Fruit fly (Drosophila melanogaster): ENCODE measurements around the gene indra.

Gene indra

dm6 chr3L:1368201-1368617 is 26.0 kb upstream of the indra start (continued):
- peak; percentile 57 for TF ChIP-seq eyg (GFP tag; optimal IDR thresholded peaks at IDR 0.05)
- no peak for TF ChIP-seq zf30C (GFP tag; optimal IDR thresholded peaks at IDR 0.05)
- peak; percentile 79 for TF ChIP-seq CG11093 (GFP tag; IDR thresholded peaks at IDR 0.05)
- peak; percentile 89 for TF ChIP-seq lmd (GFP tag; IDR thresholded peaks at IDR 0.05)
- peak; percentile 33 for TF ChIP-seq Asciz (GFP tag; optimal IDR thresholded peaks at IDR 0.05)
- TF ChIP-seq CG6683 (GFP tag; optimal IDR thresholded peaks at IDR 0.05) = peak; percentile 66
- TF ChIP-seq CG10321 (GFP tag; IDR thresholded peaks at IDR 0.05) = no peak; the same call in 1 of the 2 replicates
- peak; percentile 92 for TF ChIP-seq CG9727 (GFP tag; optimal IDR thresholded peaks at IDR 0.05)
- peak; percentile 80 for TF ChIP-seq peb (GFP tag; IDR thresholded peaks at IDR 0.05)
- peak; percentile 44 for TF ChIP-seq run (tag; optimal IDR thresholded peaks at IDR 0.05)
- peak; percentile 63 for TF ChIP-seq HmgZ (tag; optimal IDR thresholded peaks at IDR 0.05)
- TF ChIP-seq ems (GFP tag; optimal IDR thresholded peaks at IDR 0.05) = peak; percentile 76
- TF ChIP-seq CG13296 (GFP tag; optimal IDR thresholded peaks at IDR 0.05) = peak; percentile 61
- no peak for TF ChIP-seq wek (GFP tag; optimal IDR thresholded peaks at IDR 0.05)
- peak; percentile 33 for TF ChIP-seq CG15011 (GFP tag; optimal IDR thresholded peaks at IDR 0.05)
- peak; percentile 85 for TF ChIP-seq CG11695 (GFP tag; IDR thresholded peaks at IDR 0.05)
- peak; percentile 19 for TF ChIP-seq CG18476 (GFP tag; optimal IDR thresholded peaks at IDR 0.05)
- peak; percentile 84 for TF ChIP-seq Dbx (GFP tag; IDR thresholded peaks at IDR 0.05)
- no peak for TF ChIP-seq MESR4 (GFP tag; optimal IDR thresholded peaks at IDR 0.05)
- TF ChIP-seq CG11085 (GFP tag; IDR thresholded peaks at IDR 0.05) = peak; percentile 72
- TF ChIP-seq CG4707 (GFP tag; optimal IDR thresholded peaks at IDR 0.05) = no peak
- no peak for TF ChIP-seq nerfin-2 (GFP tag; IDR thresholded peaks at IDR 0.05; ENCODE audit: partially characterized antibody)
- TF ChIP-seq Adf1 (GFP tag; IDR thresholded peaks at IDR 0.05) = peak; percentile 64
- TF ChIP-seq Doc2 (GFP tag; IDR thresholded peaks at IDR 0.05) = no peak; the same call in 1 of the 2 replicates
- peak; percentile 43 for TF ChIP-seq CG10654 (GFP tag; optimal IDR thresholded peaks at IDR 0.05)
- peak; percentile 50 for TF ChIP-seq Dek (tag; optimal IDR thresholded peaks at IDR 0.05)
- peak; percentile 83 for TF ChIP-seq H15 (GFP tag; IDR thresholded peaks at IDR 0.05)
- peak; percentile 46 for TF ChIP-seq CG15479 (GFP tag; optimal IDR thresholded peaks at IDR 0.05)
- no peak for TF ChIP-seq B-H2 (GFP tag; optimal IDR thresholded peaks at IDR 0.05)
- no peak for TF ChIP-seq HLH4C (GFP tag; IDR thresholded peaks at IDR 0.05; ENCODE audit: partially characterized antibody)
- peak; percentile 61 for TF ChIP-seq CG13894 (tag; optimal IDR thresholded peaks at IDR 0.05)
- TF ChIP-seq row (GFP tag; IDR thresholded peaks at IDR 0.05) = peak; percentile 92
- peak; percentile 15 for TF ChIP-seq CG33557 (GFP tag; optimal IDR thresholded peaks at IDR 0.05)
- no peak for TF ChIP-seq CG1792 (GFP tag; optimal IDR thresholded peaks at IDR 0.05)
- TF ChIP-seq CG31441 (GFP tag; IDR thresholded peaks at IDR 0.05) = peak; percentile 84
- peak; percentile 78 for TF ChIP-seq pum (GFP tag; optimal IDR thresholded peaks at IDR 0.05)
- TF ChIP-seq CG6813 (GFP tag; optimal IDR thresholded peaks at IDR 0.05) = peak; percentile 75
- peak; percentile 68 for TF ChIP-seq PHDP (tag; optimal IDR thresholded peaks at IDR 0.05)
- peak in 1 of 2 experiments; percentile 57 for TF ChIP-seq crp (GFP tag; optimal IDR thresholded peaks at IDR 0.05)
- TF ChIP-seq disco-r (GFP tag; optimal IDR thresholded peaks at IDR 0.05) = peak; percentile 60
- TF ChIP-seq so (GFP tag; IDR thresholded peaks at IDR 0.05) = peak; percentile 84
- no peak for TF ChIP-seq cad (GFP tag; optimal IDR thresholded peaks at IDR 0.05)
- TF ChIP-seq Meics (GFP tag; optimal IDR thresholded peaks at IDR 0.05) = peak; percentile 80
- peak; percentile 79 for TF ChIP-seq tgo (GFP tag; IDR thresholded peaks at IDR 0.05)
- TF ChIP-seq bigmax (GFP tag; optimal IDR thresholded peaks at IDR 0.05) = no peak
- peak; percentile 9 for TF ChIP-seq Lhr (GFP tag; optimal IDR thresholded peaks at IDR 0.05)
- TF ChIP-seq sd (tag; optimal IDR thresholded peaks at IDR 0.05) = peak; percentile 49
- TF ChIP-seq ab (GFP tag; optimal IDR thresholded peaks at IDR 0.05) = peak; percentile 62
- TF ChIP-seq otp (GFP tag; IDR thresholded peaks at IDR 0.05) = peak; percentile 92
- no peak for TF ChIP-seq CG8359 (GFP tag; optimal IDR thresholded peaks at IDR 0.05; ENCODE audit: borderline replicate concordance)
- peak; percentile 35 for TF ChIP-seq gro (GFP tag; optimal IDR thresholded peaks at IDR 0.05)

Measured in whole organism, embryonic.